Worm (Caenorhabditis elegans): ENCODE results near the gene lelo-1.

DNA sequence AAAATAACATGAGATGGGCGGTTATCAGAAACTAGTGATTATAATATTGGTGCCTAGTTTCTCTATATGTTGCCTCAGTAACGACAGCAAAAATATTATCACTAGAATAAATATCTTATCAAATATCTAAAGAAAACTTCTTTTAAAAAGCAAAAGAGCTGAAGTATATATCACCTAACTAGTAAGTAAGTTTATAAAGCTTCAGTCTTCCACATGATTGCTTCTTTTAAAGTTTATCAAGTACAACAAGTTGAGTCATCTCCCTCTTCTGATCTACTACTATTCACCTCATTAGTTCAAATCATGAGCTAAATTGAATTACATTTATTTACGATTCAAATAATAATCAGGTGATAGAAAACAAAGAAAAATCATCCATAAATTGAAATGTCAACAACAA lies 42.0 kb downstream of the lelo-1 start:
- TF ChIP-seq nhr-23 (tag; optimal IDR thresholded peaks at IDR 0.05) (no peak), zag-1 (tag; optimal IDR thresholded peaks at IDR 0.05) (no peak), pha-4 (tag; optimal IDR thresholded peaks at IDR 0.05) (no peak), nhr-28 (tag; optimal IDR thresholded peaks at IDR 0.05) (no peak), unc-39 (tag; optimal IDR thresholded peaks at IDR 0.05) (no peak), R02D3.7 (tag; optimal IDR thresholded peaks at IDR 0.05) (no peak), ceh-16 (tag; optimal IDR thresholded peaks at IDR 0.05) (no peak), nhr-76 (tag; optimal IDR thresholded peaks at IDR 0.05) (no peak), fkh-10 (GFP tag; optimal IDR thresholded peaks at IDR 0.05) (no peak), lin-39 (tag; optimal IDR thresholded peaks at IDR 0.05) (no peak), elt-3 (tag; optimal IDR thresholded peaks at IDR 0.05) (no peak), ceh-28 (tag; optimal IDR thresholded peaks at IDR 0.05) (no peak)

Data from whole organism, L3 larva.